Worm (Caenorhabditis elegans): ENCODE results near the gene R02D1.2.
A peak's percentile ranks its signal among the peaks of the same experiment; 100 is the strongest.

ce11 chrV:4341736-4342135 lies 19.1 kb upstream of the R02D1.2 start:
- TF ChIP-seq ceh-20 (GFP tag; IDR thresholded peaks at IDR 0.05), result no peak
- TF ChIP-seq nhr-10 (tag; optimal IDR thresholded peaks at IDR 0.05), result no peak
- TF ChIP-seq nhr-28 (tag; optimal IDR thresholded peaks at IDR 0.05), result no peak
- no peak for TF ChIP-seq nhr-11 (tag; optimal IDR thresholded peaks at IDR 0.05)
- no peak for TF ChIP-seq lin-39 (tag; optimal IDR thresholded peaks at IDR 0.05)
- TF ChIP-seq zag-1 (tag; optimal IDR thresholded peaks at IDR 0.05), result no peak
- no peak for TF ChIP-seq snpc-1.2 (GFP tag; IDR thresholded peaks at IDR 0.05)
- no peak for TF ChIP-seq madf-9 (GFP tag; conservative IDR thresholded peaks at IDR 0.05)
- no peak for TF ChIP-seq mxl-3 (GFP tag; optimal IDR thresholded peaks at IDR 0.05)
- no peak for TF ChIP-seq skn-1 (tag; optimal IDR thresholded peaks at IDR 0.05)
- peak; percentile 14 for TF ChIP-seq hlh-30 (tag; optimal IDR thresholded peaks at IDR 0.05; ENCODE audit: insufficient read depth)
- no peak for TF ChIP-seq lin-13 (GFP tag; optimal IDR thresholded peaks at IDR 0.05)

Data from whole organism, L4 larva.